Fruit fly (Drosophila melanogaster) whole organism, pupa: ENCODE data around the gene CG18814.

Experiments used
- CG10348 ChIP-seq: fragments of 200-800 bp; sonication (Bioruptor generic); IDR thresholded peaks from 2 replicates; pipeline ENCODE4 v1.3.6; 2022; ENCODE audit warnings: missing biosample characterization, missing genetic modification characterization
- CG12605 ChIP-seq: fragments of 200-800 bp; sonication (Bioruptor generic); IDR thresholded peaks from 2 replicates; pipeline ENCODE4 v1.3.6; 2022; ENCODE audit warnings: missing biosample characterization, missing genetic modification characterization
- CG13204 ChIP-seq: fragments of 200-800 bp; sonication (Bioruptor generic); optimal IDR thresholded peaks from 2 replicates; lab custom pipeline; 2018; ENCODE audit warnings: missing biosample characterization, mild to moderate bottlenecking, missing genetic modification characterization, moderate library complexity
- CG14655 ChIP-seq: fragments of 200-800 bp; sonication (Bioruptor generic); optimal IDR thresholded peaks from 3 replicates; lab custom pipeline; 2017; ENCODE audit warnings: mild to moderate bottlenecking, missing biosample characterization, missing genetic modification reagents, missing genetic modification characterization
- CG15710 ChIP-seq: fragments of 200-800 bp; sonication (Bioruptor generic); optimal IDR thresholded peaks from 2 replicates; lab custom pipeline; 2018; ENCODE audit warnings: missing biosample characterization, mild to moderate bottlenecking, missing genetic modification characterization, moderate library complexity
- CG17806 ChIP-seq: fragments of 200-800 bp; sonication (Bioruptor generic); optimal IDR thresholded peaks from 2 replicates; lab custom pipeline; 2018; ENCODE audit warnings: missing biosample characterization, mild to moderate bottlenecking, missing genetic modification characterization, moderate library complexity
- CG32121 ChIP-seq: fragments of 200-800 bp; sonication (Bioruptor generic); IDR thresholded peaks from 2 replicates; pipeline ENCODE4 v1.3.6; 2022; ENCODE audit warnings: missing biosample characterization, missing genetic modification characterization
- CG34367 ChIP-seq: fragments of 200-800 bp; sonication (Bioruptor generic); optimal IDR thresholded peaks from 2 replicates; lab custom pipeline; 2018; ENCODE audit warnings: missing biosample characterization, mild to moderate bottlenecking, missing genetic modification characterization
- CG4496 ChIP-seq: fragments of 200-800 bp; sonication (Bioruptor generic); IDR thresholded peaks from 3 replicates; pipeline ENCODE4 v1.3.6; 2022; ENCODE audit warnings: missing biosample characterization, missing genetic modification characterization
- CG8159 ChIP-seq: fragments of 200-800 bp; sonication (Bioruptor generic); optimal IDR thresholded peaks from 3 replicates; lab custom pipeline; 2018; ENCODE audit warnings: missing biosample characterization, mild to moderate bottlenecking, missing genetic modification characterization, moderate library complexity
- CG8301 ChIP-seq: fragments of 200-800 bp; sonication (Bioruptor generic); optimal IDR thresholded peaks from 2 replicates; lab custom pipeline; 2018; ENCODE audit warnings: missing biosample characterization, mild to moderate bottlenecking, missing genetic modification characterization
- CG9948 ChIP-seq: fragments of 200-800 bp; sonication (Bioruptor generic); optimal IDR thresholded peaks from 2 replicates; lab custom pipeline; 2018; ENCODE audit warnings: missing biosample characterization, mild to moderate bottlenecking, missing genetic modification characterization, moderate library complexity
- D1 ChIP-seq: fragments of 200-800 bp; sonication (Bioruptor generic); optimal IDR thresholded peaks from 2 replicates; lab custom pipeline; 2018; ENCODE audit warnings: missing biosample characterization, mild to moderate bottlenecking, missing genetic modification characterization, moderate library complexity
- EcR ChIP-seq: fragments of 200-800 bp; sonication (Bioruptor generic); optimal IDR thresholded peaks from 3 replicates; lab custom pipeline; 2019; ENCODE audit warnings: missing biosample characterization, missing genetic modification characterization, mild to moderate bottlenecking, moderate library complexity, missing genetic modification reagents
- Ets98B ChIP-seq: fragments of 200-800 bp; sonication (Bioruptor generic); IDR thresholded peaks from 2 replicates; pipeline ENCODE4 v1.3.6; 2022; ENCODE audit warnings: missing biosample characterization, missing genetic modification characterization
- Pif1A ChIP-seq: fragments of 200-800 bp; sonication (Bioruptor generic); optimal IDR thresholded peaks from 3 replicates; lab custom pipeline; 2016; ENCODE audit warnings: missing biosample characterization, missing genetic modification characterization
- Pif1B ChIP-seq: fragments of 200-800 bp; sonication (Bioruptor generic); optimal IDR thresholded peaks from 3 replicates; lab custom pipeline; 2016; ENCODE audit warnings: missing biosample characterization, missing genetic modification characterization
- Snoo ChIP-seq: fragments of 200-800 bp; sonication (Bioruptor generic); optimal IDR thresholded peaks from 3 replicates; lab custom pipeline; 2017; ENCODE audit warnings: missing biosample characterization, mild to moderate bottlenecking, missing genetic modification characterization, inconsistent platforms
- fd96Ca ChIP-seq: fragments of 200-800 bp; sonication (Bioruptor generic); IDR thresholded peaks from 3 replicates; pipeline ENCODE4 v1.3.6; 2022; ENCODE audit warnings: missing biosample characterization, missing genetic modification characterization
- gl ChIP-seq: fragments of 200-800 bp; sonication (Bioruptor generic); optimal IDR thresholded peaks from 2 replicates; lab custom pipeline; 2018; ENCODE audit warnings: missing biosample characterization, mild to moderate bottlenecking, missing genetic modification characterization
- rn ChIP-seq: fragments of 200-800 bp; sonication (Bioruptor generic); IDR thresholded peaks from 2 replicates; pipeline ENCODE4 v1.3.6; 2022; ENCODE audit warnings: missing biosample characterization, missing genetic modification characterization

The CG18814 gene

DNA sequence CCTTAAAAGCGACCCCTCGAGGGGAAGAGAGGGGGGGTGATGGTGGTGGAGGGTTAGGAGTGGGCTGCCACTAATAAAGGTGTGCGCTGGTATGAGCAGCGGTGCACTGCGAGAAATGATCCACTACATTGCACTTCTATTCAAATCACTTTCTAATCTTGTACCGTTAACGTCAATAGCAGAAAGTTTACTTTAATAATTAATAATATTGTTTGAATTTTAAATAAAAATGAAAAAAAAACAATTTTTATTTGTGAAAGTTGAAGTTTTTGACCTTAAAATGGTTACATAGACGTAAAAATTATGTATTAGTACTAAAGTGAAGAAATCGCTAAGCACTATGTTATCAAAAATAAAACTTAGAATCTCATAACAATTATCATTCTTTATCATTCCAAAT lies 23.2 kb downstream of the CG18814 start:
- TF ChIP-seq Pif1B (no peak), CG32121 (no peak), Snoo (tag; lab: Kevin White, UChicago) (no peak), CG8301 (tag; lab: Kevin White, UChicago) (no peak), CG17806 (tag; lab: Kevin White, UChicago) (peak; percentile 6), EcR (no peak), gl (tag; lab: Kevin White, UChicago) (no peak), CG15710 (tag; lab: Kevin White, UChicago) (peak; percentile 9), rn (GFP tag; lab: Robert Waterston, UW) (no peak), CG13204 (GFP tag; lab: Kevin White, UChicago) (no peak), CG34367 (tag; lab: Kevin White, UChicago) (no peak), CG8159 (peak; percentile 9), CG4496 (no peak), CG12605 (no peak), CG14655 (GFP tag; lab: Kevin White, UChicago) (peak; percentile 55), Ets98B (GFP tag; lab: Robert Waterston, UW) (no peak), CG9948 (tag; lab: Kevin White, UChicago) (peak; percentile 34), Pif1A (GFP tag; lab: Kevin White, UChicago) (no peak), fd96Ca (GFP tag; lab: Robert Waterston, UW) (no peak; the same call in 2 of the 3 replicates), D1 (no peak), CG10348 (GFP tag; lab: Robert Waterston, UW) (no peak)

DNA sequence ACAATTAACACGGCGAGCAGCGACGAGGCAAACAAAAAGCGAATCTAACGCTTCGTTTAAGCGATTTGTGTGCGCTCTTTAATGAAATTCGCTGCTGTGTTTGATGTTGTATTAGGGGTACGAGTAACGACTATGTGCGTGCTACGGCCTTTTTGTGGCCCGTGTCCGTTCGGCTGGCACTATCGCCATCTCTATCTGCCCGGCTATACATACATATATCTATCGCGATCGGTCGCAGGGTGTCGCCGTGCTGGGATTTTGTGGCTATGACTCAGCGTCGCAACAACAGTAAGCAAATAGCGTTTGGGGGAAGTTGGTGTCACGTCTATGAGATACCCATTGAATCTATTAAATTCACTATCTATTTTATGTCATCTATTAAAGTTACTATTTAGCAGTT lies 24.1 kb downstream of the CG18814 start:
- TF ChIP-seq CG9948 (tag; lab: Kevin White, UChicago), result no peak
- TF ChIP-seq CG8159, result no peak
- TF ChIP-seq CG12605, result no peak
- TF ChIP-seq CG17806 (tag; lab: Kevin White, UChicago), result no peak
- TF ChIP-seq CG4496, result no peak
- no peak for TF ChIP-seq CG32121
- TF ChIP-seq rn (GFP tag; lab: Robert Waterston, UW), result no peak
- TF ChIP-seq D1, result no peak
- TF ChIP-seq CG10348 (GFP tag; lab: Robert Waterston, UW), result no peak
- no peak for TF ChIP-seq EcR
- no peak for TF ChIP-seq CG34367 (tag; lab: Kevin White, UChicago)
- no peak for TF ChIP-seq CG15710 (tag; lab: Kevin White, UChicago)
- no peak for TF ChIP-seq Snoo (tag; lab: Kevin White, UChicago)
- no peak for TF ChIP-seq CG8301 (tag; lab: Kevin White, UChicago)
- TF ChIP-seq Ets98B (GFP tag; lab: Robert Waterston, UW), result no peak
- no peak for TF ChIP-seq Pif1B
- no peak for TF ChIP-seq gl (tag; lab: Kevin White, UChicago)
- no peak for TF ChIP-seq CG13204 (GFP tag; lab: Kevin White, UChicago)
- no peak for TF ChIP-seq Pif1A (GFP tag; lab: Kevin White, UChicago)
- no peak for TF ChIP-seq CG14655 (GFP tag; lab: Kevin White, UChicago)

DNA sequence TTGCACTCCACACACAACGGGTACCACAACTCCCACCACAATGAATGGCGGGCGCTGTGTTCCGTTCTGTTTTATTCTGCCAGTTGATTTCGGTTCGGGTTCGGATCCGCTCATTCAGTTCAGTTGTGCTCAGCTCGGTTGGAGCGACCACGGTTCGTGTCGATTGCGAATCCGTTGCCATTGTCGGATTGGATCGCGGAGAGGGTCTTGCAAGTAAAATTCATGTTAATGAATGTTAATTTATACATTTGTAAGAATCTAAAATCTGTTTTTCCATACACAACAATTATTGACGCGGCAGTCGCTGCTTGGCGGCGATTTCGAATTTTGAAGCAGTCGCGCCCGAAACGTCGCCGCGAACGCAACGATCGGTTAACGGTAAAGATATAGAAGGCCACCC lies 24.9 kb downstream of the CG18814 start, which contains the start of gene Gagr:
Gene Gagr, plus strand, starts transcription at position 81 of the 400 bp plus-strand sequence.
- no peak for TF ChIP-seq rn (GFP tag; lab: Robert Waterston, UW)
- no peak for TF ChIP-seq Snoo (tag; lab: Kevin White, UChicago)
- no peak for TF ChIP-seq CG14655 (GFP tag; lab: Kevin White, UChicago)
- TF ChIP-seq CG15710 (tag; lab: Kevin White, UChicago), result no peak
- no peak for TF ChIP-seq CG32121
- TF ChIP-seq CG34367 (tag; lab: Kevin White, UChicago), result no peak
- TF ChIP-seq gl (tag; lab: Kevin White, UChicago), result no peak
- no peak for TF ChIP-seq CG10348 (GFP tag; lab: Robert Waterston, UW)

DNA sequence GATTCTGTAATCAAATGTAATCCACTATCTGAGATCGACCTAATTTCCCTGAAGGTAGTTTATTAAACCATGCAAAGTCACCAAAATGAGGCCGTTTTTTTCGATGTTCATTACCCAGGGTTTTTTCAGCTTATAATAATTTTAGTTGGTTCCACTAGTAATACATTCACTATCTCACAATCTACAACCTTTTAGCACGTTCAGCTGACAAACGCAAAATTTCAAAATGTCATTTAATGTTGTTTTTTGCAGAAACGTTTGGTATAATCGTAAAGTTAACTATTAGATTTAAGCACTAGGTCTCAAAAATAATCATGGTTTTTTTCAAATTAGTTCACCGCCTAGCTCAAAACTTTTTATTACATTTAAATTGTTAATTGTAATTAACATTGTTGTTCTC lies 30.5 kb downstream of the CG18814 start, which contains the start of gene CG44836:
Gene CG44836, minus strand, starts transcription at position 101 of the 400 bp plus-strand sequence.
- TF ChIP-seq Pif1A (GFP tag; lab: Kevin White, UChicago) (no peak), CG8159 (no peak), CG34367 (tag; lab: Kevin White, UChicago) (no peak), EcR (no peak), Ets98B (GFP tag; lab: Robert Waterston, UW) (no peak), rn (GFP tag; lab: Robert Waterston, UW) (no peak), CG15710 (tag; lab: Kevin White, UChicago) (no peak), CG4496 (no peak), CG8301 (tag; lab: Kevin White, UChicago) (no peak), fd96Ca (GFP tag; lab: Robert Waterston, UW) (no peak), D1 (no peak), CG14655 (GFP tag; lab: Kevin White, UChicago) (no peak), CG17806 (tag; lab: Kevin White, UChicago) (no peak), CG10348 (GFP tag; lab: Robert Waterston, UW) (no peak), CG9948 (tag; lab: Kevin White, UChicago) (no peak), gl (tag; lab: Kevin White, UChicago) (no peak), CG13204 (GFP tag; lab: Kevin White, UChicago) (no peak), CG12605 (no peak), Snoo (tag; lab: Kevin White, UChicago) (no peak), CG32121 (no peak)

DNA sequence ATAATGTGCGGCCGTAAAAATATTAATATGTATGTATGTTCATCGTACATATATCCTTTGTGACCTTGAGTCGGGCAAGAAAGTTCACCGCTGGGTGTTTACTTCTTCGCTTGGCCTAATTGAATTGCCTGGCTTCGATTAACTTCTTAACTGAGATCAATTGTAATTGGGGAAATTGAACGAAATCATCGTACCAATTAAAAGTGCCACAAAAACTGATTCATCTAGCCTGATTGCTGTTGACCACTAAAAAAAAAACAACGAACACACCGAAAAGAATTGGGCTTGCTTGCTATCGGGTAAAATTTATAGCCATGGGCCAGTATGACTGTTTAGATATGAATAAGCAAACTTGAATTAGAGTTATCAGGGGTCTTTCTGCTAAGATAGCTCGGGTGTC lies 32.6 kb downstream of the CG18814 start:
- TF ChIP-seq CG12605 (no peak), CG32121 (no peak), Ets98B (GFP tag; lab: Robert Waterston, UW) (no peak), CG17806 (tag; lab: Kevin White, UChicago) (no peak), CG9948 (tag; lab: Kevin White, UChicago) (no peak), Pif1B (no peak), fd96Ca (GFP tag; lab: Robert Waterston, UW) (no peak), CG14655 (GFP tag; lab: Kevin White, UChicago) (no peak), CG4496 (no peak), CG8159 (no peak), rn (GFP tag; lab: Robert Waterston, UW) (no peak)
